Fruit fly (Drosophila melanogaster) whole organism, embryonic: ENCODE measurements around the gene mRpS33.

Experiments
- Aef1 ChIP-seq: fragments of 200-800 bp; sonication (Bioruptor generic); IDR thresholded peaks from 3 replicates; pipeline ENCODE4 v1.3.6; 2022; ENCODE audit warnings: missing biosample characterization, missing genetic modification characterization
- CG10431 ChIP-seq: fragments of 200-800 bp; sonication (Bioruptor generic); optimal IDR thresholded peaks from 3 replicates; lab custom pipeline; 2018; ENCODE audit warnings: missing biosample characterization, mild to moderate bottlenecking, missing genetic modification characterization
- CG11398 ChIP-seq: fragments of 200-800 bp; sonication (Bioruptor generic); optimal IDR thresholded peaks from 2 replicates; lab custom pipeline; 2016; ENCODE audit warnings: missing biosample characterization, missing genetic modification characterization
- CG11723 ChIP-seq: fragments of 200-800 bp; sonication (Bioruptor generic); optimal IDR thresholded peaks from 2 replicates; lab custom pipeline; 2017; ENCODE audit warnings: missing biosample characterization, mild to moderate bottlenecking, missing genetic modification characterization
- CG12219 ChIP-seq: fragments of 200-800 bp; sonication (Bioruptor generic); optimal IDR thresholded peaks from 3 replicates; lab custom pipeline; 2018; ENCODE audit warnings: missing biosample characterization, mild to moderate bottlenecking, missing genetic modification characterization
- CG14965 ChIP-seq: fragments of 200-800 bp; sonication (Bioruptor generic); optimal IDR thresholded peaks from 2 replicates; lab custom pipeline; 2016; ENCODE audit warnings: missing biosample characterization, missing genetic modification characterization, borderline replicate concordance
- CG16779 ChIP-seq: fragments of 200-800 bp; sonication (Bioruptor generic); IDR thresholded peaks from 2 replicates; pipeline ENCODE4 v1.3.6; 2022; ENCODE audit warnings: missing biosample characterization, missing genetic modification characterization
- CG16863 ChIP-seq: fragments of 200-800 bp; sonication (Bioruptor generic); optimal IDR thresholded peaks from 3 replicates; lab custom pipeline; 2016; ENCODE audit warnings: missing biosample characterization, missing genetic modification characterization
- CG18764 ChIP-seq: fragments of 200-800 bp; sonication (Bioruptor generic); optimal IDR thresholded peaks from 3 replicates; lab custom pipeline; 2016; ENCODE audit warnings: missing biosample characterization, missing genetic modification characterization
- CG2129 ChIP-seq: fragments of 200-800 bp; sonication (Bioruptor generic); IDR thresholded peaks from 2 replicates; pipeline ENCODE4 v1.3.6; 2022; ENCODE audit warnings: missing biosample characterization, missing genetic modification characterization; ENCODE audit not compliant: partially characterized antibody
- CG30403 ChIP-seq: fragments of 200-800 bp; sonication (Bioruptor generic); optimal IDR thresholded peaks from 3 replicates; lab custom pipeline; 2016; ENCODE audit warnings: missing biosample characterization, missing genetic modification characterization
- CG31441 ChIP-seq: fragments of 200-800 bp; sonication (Bioruptor generic); IDR thresholded peaks from 2 replicates; pipeline ENCODE4 v1.3.6; 2022; ENCODE audit warnings: missing biosample characterization, missing genetic modification characterization
- CG3847 ChIP-seq: fragments of 200-800 bp; sonication (Bioruptor generic); IDR thresholded peaks from 2 replicates; pipeline ENCODE4 v1.3.6; 2022; ENCODE audit warnings: missing biosample characterization, missing genetic modification characterization
- CG4854 ChIP-seq: fragments of 200-800 bp; sonication (Bioruptor generic); optimal IDR thresholded peaks from 2 replicates; lab custom pipeline; 2016; ENCODE audit warnings: missing biosample characterization, missing genetic modification characterization, inconsistent platforms
- CG7372 ChIP-seq: fragments of 200-800 bp; sonication (Bioruptor generic); IDR thresholded peaks from 2 replicates; pipeline ENCODE4 v1.3.6; 2022; ENCODE audit warnings: missing biosample characterization, missing genetic modification characterization
- CG7786 ChIP-seq: fragments of 200-800 bp; sonication (Bioruptor generic); optimal IDR thresholded peaks from 2 replicates; lab custom pipeline; 2016; ENCODE audit warnings: missing biosample characterization, missing genetic modification characterization
- CG7928 ChIP-seq: fragments of 200-800 bp; sonication (Bioruptor generic); optimal IDR thresholded peaks from 2 replicates; lab custom pipeline; 2017; ENCODE audit warnings: missing biosample characterization, mild to moderate bottlenecking, missing genetic modification characterization
- CG9215 ChIP-seq: fragments of 200-800 bp; sonication (Bioruptor generic); IDR thresholded peaks from 2 replicates; pipeline ENCODE4 v1.3.6; 2022; ENCODE audit warnings: missing biosample characterization, missing genetic modification characterization
- CG9876 ChIP-seq: fragments of 200-800 bp; sonication (Bioruptor generic); optimal IDR thresholded peaks from 2 replicates; lab custom pipeline; 2016; ENCODE audit warnings: missing biosample characterization, missing genetic modification characterization
- CHES-1-like ChIP-seq: fragments of 200-800 bp; sonication (Bioruptor generic); optimal IDR thresholded peaks from 2 replicates; lab custom pipeline; 2016; ENCODE audit warnings: missing biosample characterization, missing genetic modification characterization
- CoRest ChIP-seq: fragments of 200-800 bp; sonication (Bioruptor generic); optimal IDR thresholded peaks from 3 replicates; lab custom pipeline; 2018; ENCODE audit warnings: missing biosample characterization, mild to moderate bottlenecking, missing genetic modification characterization, moderate library complexity
- CrebB ChIP-seq: fragments of 200-800 bp; sonication (Bioruptor generic); optimal IDR thresholded peaks from 3 replicates; lab custom pipeline; 2018; ENCODE audit warnings: missing biosample characterization, mild to moderate bottlenecking, missing genetic modification characterization
- Dref ChIP-seq: fragments of 200-800 bp; sonication (Bioruptor generic); IDR thresholded peaks from 2 replicates; pipeline ENCODE4 v1.3.6; 2022; ENCODE audit warnings: missing biosample characterization, missing genetic modification characterization
- Elba2 ChIP-seq: fragments of 200-800 bp; sonication (Bioruptor generic); optimal IDR thresholded peaks from 3 replicates; lab custom pipeline; 2016; ENCODE audit warnings: missing biosample characterization, missing genetic modification characterization
- Fer3 ChIP-seq: fragments of 200-800 bp; sonication (Bioruptor generic); optimal IDR thresholded peaks from 2 replicates; lab custom pipeline; 2018; ENCODE audit warnings: missing biosample characterization, mild to moderate bottlenecking, missing genetic modification characterization, moderate library complexity
- HHEX ChIP-seq: fragments of 200-800 bp; sonication (Bioruptor generic); optimal IDR thresholded peaks from 3 replicates; lab custom pipeline; 2017; ENCODE audit warnings: missing biosample characterization, mild to moderate bottlenecking, missing genetic modification characterization, missing genetic modification reagents
- HmgZ ChIP-seq: fragments of 200-800 bp; sonication (Bioruptor generic); optimal IDR thresholded peaks from 2 replicates; lab custom pipeline; 2018; ENCODE audit warnings: missing biosample characterization, mild to moderate bottlenecking, missing genetic modification characterization
- Hr39 ChIP-seq: fragments of >200 bp; optimal IDR thresholded peaks from 2 replicates; lab custom pipeline; 2017
- MESR4 ChIP-seq: fragments of 200-800 bp; sonication (Bioruptor generic); optimal IDR thresholded peaks from 2 replicates; lab custom pipeline; 2018; ENCODE audit warnings: missing biosample characterization, mild to moderate bottlenecking, missing genetic modification characterization, moderate library complexity
- NK7.1 ChIP-seq: fragments of 200-800 bp; sonication (Bioruptor generic); optimal IDR thresholded peaks from 3 replicates; lab custom pipeline; 2016; ENCODE audit warnings: missing biosample characterization, missing genetic modification characterization
- Pdp1 ChIP-seq, 2 experiments: fragments of 200-800 bp; sonication (Bioruptor generic); optimal IDR thresholded peaks; 3 replicates each; lab custom pipeline; 2016; ENCODE audit warnings: missing biosample characterization in 2 of 2, missing genetic modification characterization in 2 of 2, mild to moderate bottlenecking in 1 of 2, moderate library complexity in 1 of 2
- Poxn ChIP-seq: fragments of 200-800 bp; sonication (Bioruptor generic); IDR thresholded peaks from 2 replicates; pipeline ENCODE4 v1.3.6; 2022; ENCODE audit warnings: missing biosample characterization, missing genetic modification characterization
- bowl ChIP-seq: fragments of 200-800 bp; sonication (Bioruptor generic); IDR thresholded peaks from 2 replicates; pipeline ENCODE4 v1.3.6; 2022; ENCODE audit warnings: missing biosample characterization, missing genetic modification characterization
- chinmo ChIP-seq: fragments of 200-800 bp; sonication (Bioruptor generic); IDR thresholded peaks from 4 replicates; pipeline ENCODE4 v1.3.6; 2022; ENCODE audit warnings: missing biosample characterization, missing genetic modification characterization; ENCODE audit not compliant: partially characterized antibody
- dpn ChIP-seq, 2 experiments: fragments of 200-800 bp; sonication (Bioruptor generic); optimal IDR thresholded peaks; 3 replicates each; lab custom pipeline; 2016; ENCODE audit warnings: missing biosample characterization in 2 of 2, missing genetic modification characterization in 2 of 2
- ewg ChIP-seq: fragments of 200-800 bp; sonication (Bioruptor generic); optimal IDR thresholded peaks from 3 replicates; lab custom pipeline; 2017; ENCODE audit warnings: mild to moderate bottlenecking, missing biosample characterization, missing genetic modification reagents, missing genetic modification characterization
- fd64A ChIP-seq: fragments of 200-800 bp; sonication (Bioruptor generic); optimal IDR thresholded peaks from 3 replicates; lab custom pipeline; 2018; ENCODE audit warnings: missing biosample characterization, mild to moderate bottlenecking, missing genetic modification characterization
- fru ChIP-seq: fragments of >200 bp; optimal IDR thresholded peaks from 2 replicates; lab custom pipeline; 2017
- gcm ChIP-seq: fragments of 200-800 bp; sonication (Bioruptor generic); optimal IDR thresholded peaks from 2 replicates; lab custom pipeline; 2019; ENCODE audit warnings: missing biosample characterization, mild to moderate bottlenecking, missing genetic modification characterization, moderate library complexity
- jumu ChIP-seq: fragments of 200-800 bp; sonication (Bioruptor generic); optimal IDR thresholded peaks from 3 replicates; lab custom pipeline; 2016; ENCODE audit warnings: missing biosample characterization, missing genetic modification characterization
- klu ChIP-seq: fragments of 200-800 bp; sonication (Bioruptor generic); IDR thresholded peaks from 2 replicates; pipeline ENCODE4 v1.3.6; 2022; ENCODE audit warnings: missing biosample characterization, missing genetic modification characterization
- lab ChIP-seq: fragments of 200-800 bp; sonication (Bioruptor generic); optimal IDR thresholded peaks from 3 replicates; lab custom pipeline; 2017; ENCODE audit warnings: missing biosample characterization, missing genetic modification characterization, mild to moderate bottlenecking, moderate library complexity, missing genetic modification reagents
- lbe ChIP-seq: fragments of 200-800 bp; sonication (Bioruptor generic); optimal IDR thresholded peaks from 2 replicates; lab custom pipeline; 2016; ENCODE audit warnings: missing biosample characterization, mild to moderate bottlenecking, missing genetic modification characterization
- lmd ChIP-seq: fragments of 200-800 bp; sonication (Bioruptor generic); IDR thresholded peaks from 2 replicates; pipeline ENCODE4 v1.3.6; 2022; ENCODE audit warnings: missing biosample characterization, missing genetic modification characterization
- nerfin-2 ChIP-seq: fragments of 200-800 bp; sonication (Bioruptor generic); IDR thresholded peaks from 2 replicates; pipeline ENCODE4 v1.3.6; 2022; ENCODE audit warnings: missing biosample characterization, missing genetic modification characterization; ENCODE audit not compliant: partially characterized antibody
- pfk ChIP-seq: fragments of 200-800 bp; sonication (Bioruptor generic); optimal IDR thresholded peaks from 2 replicates; lab custom pipeline; 2018; ENCODE audit warnings: missing biosample characterization, mild to moderate bottlenecking, missing genetic modification characterization, moderate library complexity
- sc ChIP-seq, 3 experiments: fragments of >200 bp in 2 of 3; fragments of 200-800 bp in 1 of 3; sonication (Bioruptor generic) in 1 of 3; optimal IDR thresholded peaks; 2 replicates in 2 of 3; 3 replicates in 1 of 3; lab custom pipeline; 2017; ENCODE audit warnings: mild to moderate bottlenecking in 1 of 3, missing biosample characterization in 1 of 3, missing genetic modification characterization in 1 of 3, missing genetic modification reagents in 1 of 3
- stwl ChIP-seq: fragments of 200-800 bp; sonication (Bioruptor generic); optimal IDR thresholded peaks from 3 replicates; lab custom pipeline; 2018; ENCODE audit warnings: missing biosample characterization, mild to moderate bottlenecking, missing genetic modification characterization, moderate library complexity
- tgo ChIP-seq: fragments of 200-800 bp; sonication (Bioruptor generic); IDR thresholded peaks from 3 replicates; pipeline ENCODE4 v1.3.6; 2022; ENCODE audit warnings: missing biosample characterization, missing genetic modification characterization

mRpS33 gene

dm6 chr3R:16448378-16449134, 12.2 kb upstream of the mRpS33 start (continued):
- TF ChIP-seq ewg (GFP tag; lab: Kevin White, UChicago) (peak; percentile 46), CG12219 (GFP tag; lab: Kevin White, UChicago) (peak; percentile 84), CHES-1-like (no peak), CG3847 (GFP tag; lab: Robert Waterston, UW) (peak; percentile 58), CrebB (peak; percentile 67), NK7.1 (GFP tag; lab: Kevin White, UChicago) (no peak), CoRest (tag; lab: Kevin White, UChicago) (no peak), MESR4 (GFP tag; lab: Kevin White, UChicago) (no peak), CG16779 (GFP tag; lab: Robert Waterston, UW) (0 out of 2 replicates have a peak, but pooled peaks have one; percentile 20), CG7786 (GFP tag; lab: Kevin White, UChicago) (peak; percentile 77), dpn (GFP tag; optimal IDR thresholded peaks at IDR 0.05; lab: Kevin White, UChicago) (peak in 1 of 2 experiments; percentile 71), sc (optimal IDR thresholded peaks at IDR 0.05; lab: Kevin White, UChicago) (no peak), sc (GFP tag; optimal IDR thresholded peaks at IDR 0.05; lab: Kevin White, UChicago) (no peak), Poxn (GFP tag; lab: Robert Waterston, UW) (peak; percentile 8; the same call in 1 of the 2 replicates), CG10431 (no peak), CG7928 (no peak), CG11398 (no peak), nerfin-2 (GFP tag; lab: Robert Waterston, UW) (no peak), pfk (GFP tag; lab: Kevin White, UChicago) (no peak), fd64A (GFP tag; lab: Kevin White, UChicago) (peak; percentile 47), CG4854 (GFP tag; lab: Kevin White, UChicago) (peak; percentile 41), chinmo (0 out of 4 replicates have a peak, but pooled peaks have one; percentile 41), CG18764 (GFP tag; lab: Kevin White, UChicago) (peak; percentile 58), fru (no peak), Aef1 (GFP tag; lab: Robert Waterston, UW) (peak; percentile 72), CG2129 (no peak), HmgZ (peak; percentile 73), CG7372 (peak; percentile 71; the same call in 1 of the 2 replicates), CG16863 (GFP tag; lab: Kevin White, UChicago) (peak; percentile 1), Elba2 (GFP tag; lab: Kevin White, UChicago) (no peak), HHEX (GFP tag; lab: Kevin White, UChicago) (peak; percentile 10), CG9215 (GFP tag; lab: Robert Waterston, UW) (no peak; the same call in 1 of the 2 replicates), CG9876 (GFP tag; lab: Kevin White, UChicago) (peak; percentile 62), lmd (GFP tag; lab: Robert Waterston, UW) (peak; percentile 82), stwl (no peak), CG11723 (no peak), Hr39 (no peak), Pdp1 (GFP tag; optimal IDR thresholded peaks at IDR 0.05; lab: Kevin White, UChicago) (peak in 1 of 2 experiments; percentile 22), CG30403 (GFP tag; lab: Kevin White, UChicago) (peak; percentile 70), lbe (GFP tag; lab: Kevin White, UChicago) (no peak), CG14965 (GFP tag; lab: Kevin White, UChicago) (no peak), tgo (GFP tag; lab: Robert Waterston, UW) (peak; percentile 73), CG31441 (peak; percentile 82), Fer3 (tag; lab: Kevin White, UChicago) (peak; percentile 75), bowl (GFP tag; lab: Robert Waterston, UW) (peak; percentile 27; the same call in 1 of the 2 replicates), klu (GFP tag; lab: Robert Waterston, UW) (no peak), lab (peak; percentile 56), gcm (GFP tag; lab: Kevin White, UChicago) (peak; percentile 53), Dref (GFP tag; lab: Robert Waterston, UW) (no peak), jumu (GFP tag; lab: Kevin White, UChicago) (peak; percentile 36)
